Worm (Caenorhabditis elegans) whole organism, L2 larva: Measurements from ENCODE around the gene Y60A3A.8.
"Not testable (repeated sequence)": the region's sequence is repeated elsewhere in the genome, so short reads cannot be mapped to it uniquely, and the experiment has no call there.

Experiments used
- C34F6.9 ChIP-seq: fragments of 150-350 bp; optimal IDR thresholded peaks from 2 replicates; lab custom pipeline; 2014; ENCODE audit warnings: missing biosample characterization, missing genetic modification characterization
- Y55F3AM.14 ChIP-seq: fragments of 200-800 bp; sonication (Bioruptor generic); optimal IDR thresholded peaks from 2 replicates; lab custom pipeline; 2018; ENCODE audit warnings: mild to moderate bottlenecking, missing genetic modification characterization, missing compliant biosample characterization
- ama-1 ChIP-seq: fragments of 150-350 bp; optimal IDR thresholded peaks from 2 replicates; lab custom pipeline; 2018; ENCODE audit warnings: inconsistent platforms
- blmp-1 ChIP-seq: sonication (generic microtip); optimal IDR thresholded peaks from 2 replicates; lab custom pipeline; 2017; ENCODE audit warnings: missing genetic modification characterization, mild to moderate bottlenecking, missing compliant biosample characterization, antibody characterized with exemption, moderate library complexity; ENCODE audit not compliant: insufficient read depth
- ceh-16 ChIP-seq: fragments of 150-350 bp; optimal IDR thresholded peaks from 2 replicates; lab custom pipeline; 2014; ENCODE audit warnings: missing biosample characterization, missing genetic modification characterization
- ceh-82 ChIP-seq: fragments of 150-350 bp; optimal IDR thresholded peaks from 2 replicates; lab custom pipeline; 2014; ENCODE audit warnings: missing biosample characterization, missing genetic modification characterization
- dmd-4 ChIP-seq: sonication (generic microtip); optimal IDR thresholded peaks from 2 replicates; lab custom pipeline; 2017; ENCODE audit warnings: missing biosample characterization, missing genetic modification characterization
- egl-27 ChIP-seq: sonication (generic microtip); optimal IDR thresholded peaks from 3 replicates; lab custom pipeline; 2017; ENCODE audit warnings: missing biosample characterization, missing genetic modification reagents, missing genetic modification characterization
- elt-1 ChIP-seq: fragments of 150-350 bp; optimal IDR thresholded peaks from 2 replicates; lab custom pipeline; 2014; ENCODE audit warnings: missing biosample characterization, missing genetic modification characterization
- fos-1 ChIP-seq: fragments of 150-350 bp; optimal IDR thresholded peaks from 2 replicates; lab custom pipeline; 2014; ENCODE audit warnings: missing biosample characterization, missing genetic modification characterization
- gmeb-1 ChIP-seq: fragments of 150-350 bp; optimal IDR thresholded peaks from 2 replicates; lab custom pipeline; 2014; ENCODE audit warnings: missing biosample characterization, missing genetic modification characterization
- lin-11 ChIP-seq: fragments of 150-350 bp; sonication (generic microtip); optimal IDR thresholded peaks from 2 replicates; lab custom pipeline; 2014; ENCODE audit warnings: missing biosample characterization, missing genetic modification characterization, inconsistent platforms, mixed read lengths
- lin-13 ChIP-seq: fragments of 150-350 bp; optimal IDR thresholded peaks from 2 replicates; lab custom pipeline; 2014; ENCODE audit warnings: missing biosample characterization, missing genetic modification reagents, missing genetic modification characterization
- lin-39 ChIP-seq: fragments of 150-350 bp; optimal IDR thresholded peaks from 2 replicates; lab custom pipeline; 2014; ENCODE audit warnings: missing biosample characterization, missing genetic modification reagents, missing genetic modification characterization
- lsy-2 ChIP-seq, 2 experiments: fragments of 150-350 bp in 1 of 2; sonication (generic microtip) in 1 of 2; optimal IDR thresholded peaks; 2 replicates each; lab custom pipeline; 2014 to 2017; ENCODE audit warnings: missing biosample characterization in 2 of 2, missing genetic modification characterization in 2 of 2
- mab-5 ChIP-seq: fragments of 150-350 bp; optimal IDR thresholded peaks from 2 replicates; lab custom pipeline; 2014; ENCODE audit warnings: missing biosample characterization, missing genetic modification characterization
- mdl-1 ChIP-seq, 2 experiments: fragments of 150-350 bp in 1 of 2; sonication (generic microtip) in 1 of 2; optimal IDR thresholded peaks; 2 replicates each; lab custom pipeline; 2017; ENCODE audit warnings: missing biosample characterization in 2 of 2, missing genetic modification characterization in 2 of 2
- nhr-10 ChIP-seq: sonication (generic microtip); optimal IDR thresholded peaks from 2 replicates; lab custom pipeline; 2017; ENCODE audit warnings: missing biosample characterization, missing genetic modification characterization
- nhr-11 ChIP-seq: fragments of 150-350 bp; optimal IDR thresholded peaks from 2 replicates; lab custom pipeline; 2014; ENCODE audit warnings: missing biosample characterization, missing genetic modification characterization
- nhr-129 ChIP-seq: fragments of 150-350 bp; optimal IDR thresholded peaks from 2 replicates; lab custom pipeline; 2014; ENCODE audit warnings: missing biosample characterization, missing genetic modification characterization
- nhr-23 ChIP-seq: fragments of 150-350 bp; optimal IDR thresholded peaks from 2 replicates; lab custom pipeline; 2014; ENCODE audit warnings: missing biosample characterization, missing genetic modification reagents, missing genetic modification characterization
- nhr-25 ChIP-seq: fragments of 150-350 bp; sonication (generic microtip); optimal IDR thresholded peaks from 3 replicates; lab custom pipeline; 2014; ENCODE audit warnings: missing biosample characterization, missing genetic modification characterization
- nhr-77 ChIP-seq: fragments of 150-350 bp; optimal IDR thresholded peaks from 2 replicates; lab custom pipeline; 2014; ENCODE audit warnings: missing biosample characterization, missing genetic modification characterization
- peb-1 ChIP-seq: fragments of 150-350 bp; optimal IDR thresholded peaks from 2 replicates; lab custom pipeline; 2014; ENCODE audit warnings: missing biosample characterization, missing genetic modification characterization
- sem-4 ChIP-seq: fragments of 150-350 bp; optimal IDR thresholded peaks from 2 replicates; lab custom pipeline; 2014; ENCODE audit warnings: missing biosample characterization, missing genetic modification reagents, missing genetic modification characterization
- skn-1 ChIP-seq: sonication (generic microtip); optimal IDR thresholded peaks from 2 replicates; lab custom pipeline; 2017; ENCODE audit warnings: missing biosample characterization, missing genetic modification characterization
- sma-9 ChIP-seq, 2 experiments: fragments of 150-350 bp in 1 of 2; sonication (generic microtip) in 1 of 2; optimal IDR thresholded peaks; 2 replicates each; lab custom pipeline; 2014 to 2016; ENCODE audit warnings: missing genetic modification characterization in 2 of 2, mild to moderate bottlenecking in 1 of 2, missing biosample characterization in 1 of 2, missing compliant biosample characterization in 1 of 2, missing genetic modification reagents in 1 of 2, moderate library complexity in 1 of 2
- snpc-4 ChIP-seq: fragments of 150-350 bp; optimal IDR thresholded peaks from 2 replicates; lab custom pipeline; 2014; ENCODE audit warnings: missing biosample characterization, missing genetic modification characterization
- unc-39 ChIP-seq: fragments of 150-350 bp; optimal IDR thresholded peaks from 2 replicates; lab custom pipeline; 2014; ENCODE audit warnings: missing biosample characterization, missing genetic modification characterization
- unc-55 ChIP-seq: fragments of 150-350 bp; sonication (generic microtip); optimal IDR thresholded peaks from 3 replicates; lab custom pipeline; 2014; ENCODE audit warnings: missing biosample characterization, missing genetic modification reagents, missing genetic modification characterization
- unc-62 ChIP-seq: fragments of 150-350 bp; optimal IDR thresholded peaks from 2 replicates; lab custom pipeline; 2014; ENCODE audit warnings: missing biosample characterization, missing genetic modification reagents, missing genetic modification characterization
- zag-1 ChIP-seq: fragments of 150-350 bp; optimal IDR thresholded peaks from 2 replicates; lab custom pipeline; 2014; ENCODE audit warnings: missing biosample characterization, missing genetic modification characterization
- ztf-1 ChIP-seq: fragments of 200-800 bp; sonication (Bioruptor generic); conservative IDR thresholded peaks from 2 replicates; pipeline ENCODE4 v1.3.6; 2022; ENCODE audit warnings: missing genetic modification characterization, missing compliant biosample characterization
- ztf-4 ChIP-seq: fragments of 150-350 bp; optimal IDR thresholded peaks from 2 replicates; lab custom pipeline; 2014; ENCODE audit warnings: missing biosample characterization, missing genetic modification characterization

The Y60A3A.8 gene

DNA sequence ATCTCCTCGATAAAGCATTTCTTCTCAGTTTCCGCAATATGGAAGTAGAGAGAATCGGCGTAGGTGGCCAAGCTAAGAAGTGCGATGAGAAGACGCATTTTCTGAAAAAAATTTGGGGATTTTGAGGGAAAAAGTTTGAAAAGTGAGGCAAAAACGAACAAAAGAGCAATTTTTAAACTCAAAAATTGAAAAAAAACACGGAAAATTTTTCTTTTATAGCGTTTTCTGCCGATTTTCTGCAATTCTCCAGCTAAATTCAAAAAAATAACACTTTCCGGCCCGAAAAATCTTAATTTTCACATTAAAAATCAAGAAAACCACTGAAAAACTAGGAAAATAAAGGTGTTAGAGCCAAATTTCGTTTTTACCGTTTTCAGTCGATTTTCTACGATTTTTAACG, 785 bp upstream of the Y60A3A.8 start, which contains the start of gene tmed-4:
tmed-4 (minus strand) TSS at position 101 of the 400 bp plus-strand sequence.
- TF ChIP-seq lin-11; ceh-82 (tag; lab: Kevin White, UChicago); lsy-2 (tag; optimal IDR thresholded peaks at IDR 0.05; lab: Kevin White, UChicago): not testable (repeated sequence)

DNA sequence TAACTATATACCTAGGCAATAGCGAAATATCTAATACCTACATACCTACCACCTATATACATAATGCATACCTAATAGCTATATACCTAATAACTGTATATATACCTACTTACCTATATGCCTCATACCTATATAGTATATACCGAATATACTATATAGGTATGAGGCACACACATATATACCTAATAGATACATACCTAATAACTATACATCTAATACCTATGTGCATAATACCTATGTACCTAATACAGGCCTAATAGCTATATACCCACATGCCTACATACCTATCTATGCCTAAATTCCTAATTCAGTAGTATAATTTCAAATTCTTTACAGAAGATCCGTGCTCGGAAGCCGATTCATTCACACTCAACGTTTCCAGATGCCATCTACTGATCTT, 4.7 kb downstream of the Y60A3A.8 start:
- TF ChIP-seq mdl-1 (tag; optimal IDR thresholded peaks at IDR 0.05; lab: Kevin White, UChicago) (no peak), blmp-1 (tag; lab: Kevin White, UChicago) (no peak), ceh-82 (tag; lab: Kevin White, UChicago) (no peak), nhr-77 (tag; lab: Kevin White, UChicago) (no peak), elt-1 (no peak), sem-4 (tag; lab: Kevin White, UChicago) (no peak), C34F6.9 (no peak), Y55F3AM.14 (no peak), nhr-129 (no peak), peb-1 (tag; lab: Kevin White, UChicago) (no peak), skn-1 (no peak), nhr-25 (tag; lab: Kevin White, UChicago) (no peak), ztf-1 (GFP tag; lab: Robert Waterston, UW) (no peak), ama-1 (lab: Kevin White, UChicago) (no peak), lsy-2 (tag; optimal IDR thresholded peaks at IDR 0.05; lab: Kevin White, UChicago) (no peak), unc-39 (tag; lab: Kevin White, UChicago) (no peak), nhr-11 (tag; lab: Kevin White, UChicago) (no peak)

DNA sequence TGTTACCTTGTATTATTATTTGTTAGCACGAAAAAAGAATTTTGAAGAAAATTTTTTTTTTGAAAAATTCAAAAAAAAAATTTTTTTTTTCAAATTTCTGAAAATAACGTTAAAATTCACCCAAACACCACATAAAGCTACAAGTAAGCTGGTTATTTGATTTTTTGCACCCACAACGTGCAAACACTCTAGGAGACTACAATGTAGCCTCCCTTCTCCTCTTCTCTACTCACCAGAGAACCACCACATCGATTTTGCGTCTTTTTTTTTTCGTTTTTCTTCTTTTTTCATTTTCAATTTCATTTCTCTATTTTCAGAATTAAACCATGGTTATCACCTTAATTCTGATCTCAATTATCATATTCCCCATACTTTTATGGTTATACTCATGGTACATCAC, 5.4 kb downstream of the Y60A3A.8 start, which contains the start of gene abhd-3.1:
abhd-3.1 (plus strand) TSS at position 318 of the 400 bp plus-strand sequence.
- no peak for TF ChIP-seq skn-1
- peak; percentile 28 for TF ChIP-seq unc-55
- TF ChIP-seq, all 48 proteins: peak for 1

DNA sequence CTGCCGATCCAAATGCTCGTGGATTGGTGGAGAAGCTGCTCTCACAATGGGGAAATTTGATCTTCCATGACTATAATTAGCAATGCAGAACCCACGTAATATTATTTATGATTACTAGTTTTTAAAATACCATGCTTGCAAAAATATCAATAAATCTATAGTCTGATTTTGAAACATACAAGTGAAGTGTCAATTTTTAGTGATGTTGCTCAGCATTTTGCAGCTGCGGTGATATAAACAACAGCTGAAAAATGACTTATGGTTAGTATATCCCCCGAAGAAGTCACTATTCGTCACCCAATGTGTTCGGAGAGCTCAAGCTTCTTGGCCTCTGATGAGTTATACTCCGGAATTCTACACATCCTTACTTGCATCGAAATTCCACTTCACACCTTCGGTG, 9.0 kb downstream of the Y60A3A.8 start, which contains the start of gene srh-172:
srh-172 (plus strand) TSS at position 301 of the 400 bp plus-strand sequence.
- TF ChIP-seq mdl-1 (tag; optimal IDR thresholded peaks at IDR 0.05; lab: Kevin White, UChicago) (no peak), mab-5 (tag; lab: Kevin White, UChicago) (no peak), lin-13 (no peak), unc-55 (no peak), blmp-1 (tag; lab: Kevin White, UChicago) (no peak), peb-1 (tag; lab: Kevin White, UChicago) (no peak), nhr-10 (tag; lab: Kevin White, UChicago) (no peak), snpc-4 (tag; lab: Kevin White, UChicago) (no peak), ztf-1 (GFP tag; lab: Robert Waterston, UW) (no peak)

DNA sequence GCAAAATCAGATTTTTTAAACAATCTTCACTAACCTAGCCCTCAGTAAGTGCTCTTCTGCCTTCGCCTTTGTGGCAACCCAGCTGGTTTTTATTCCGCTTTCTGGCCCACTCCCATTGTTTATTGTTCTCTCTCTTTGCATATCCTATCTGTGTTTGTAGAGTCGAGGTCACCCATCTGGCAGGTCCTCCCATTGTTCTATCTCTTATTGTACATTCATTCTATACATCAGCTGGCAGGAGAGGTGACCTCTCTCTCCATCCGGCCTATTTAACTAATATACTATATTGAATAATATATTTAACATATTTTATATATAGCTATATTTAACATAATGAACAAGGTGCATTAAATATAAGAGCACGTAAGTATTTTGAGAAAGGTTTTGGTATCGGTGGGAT, 12.2 kb downstream of the Y60A3A.8 start:
- TF ChIP-seq egl-27: no peak
- TF ChIP-seq unc-55: no peak
- TF ChIP-seq sma-9 (GFP tag; optimal IDR thresholded peaks at IDR 0.05; lab: Kevin White, UChicago): no peak
- TF ChIP-seq sma-9 (tag; optimal IDR thresholded peaks at IDR 0.05; lab: Kevin White, UChicago): no peak
- no peak for TF ChIP-seq nhr-23 (tag; lab: Kevin White, UChicago)
- TF ChIP-seq sem-4 (tag; lab: Kevin White, UChicago): no peak
- TF ChIP-seq, all 48 proteins: peak for 0

DNA sequence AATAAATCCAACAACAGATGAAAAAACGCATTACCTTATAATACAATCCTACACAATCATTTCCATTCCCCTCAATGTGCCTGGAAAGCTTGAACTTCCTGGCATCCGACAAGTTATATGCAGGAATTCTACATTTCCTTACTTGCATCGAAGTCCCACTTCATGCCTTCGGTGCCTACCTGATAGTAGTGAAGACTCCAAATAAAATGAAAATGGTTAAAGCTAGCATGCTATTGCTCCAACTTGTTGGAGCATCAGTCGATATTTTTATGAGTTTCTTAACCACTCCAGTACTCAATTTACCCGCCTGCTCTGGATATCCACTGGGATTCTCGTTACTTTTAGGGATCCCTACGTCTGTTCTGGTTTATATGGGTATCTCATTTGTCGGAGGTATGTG, 15.8 kb downstream of the Y60A3A.8 start, which contains the start of gene srh-171:
srh-171 (plus strand) TSS at position 75 of the 400 bp plus-strand sequence.
- TF ChIP-seq nhr-25 (tag; lab: Kevin White, UChicago) (no peak), ceh-82 (tag; lab: Kevin White, UChicago) (no peak), gmeb-1 (tag; lab: Kevin White, UChicago) (no peak), Y55F3AM.14 (no peak), mdl-1 (tag; optimal IDR thresholded peaks at IDR 0.05; lab: Kevin White, UChicago) (no peak), unc-39 (tag; lab: Kevin White, UChicago) (no peak), fos-1 (tag; lab: Kevin White, UChicago) (no peak), zag-1 (tag; lab: Kevin White, UChicago) (no peak), dmd-4 (tag; lab: Kevin White, UChicago) (no peak), elt-1 (no peak), lin-39 (tag; lab: Kevin White, UChicago) (no peak), nhr-23 (tag; lab: Kevin White, UChicago) (no peak), ceh-16 (tag; lab: Kevin White, UChicago) (no peak), unc-62 (GFP tag; lab: Kevin White, UChicago) (no peak), nhr-11 (tag; lab: Kevin White, UChicago) (no peak), lin-13 (no peak), ztf-4 (tag; lab: Kevin White, UChicago) (no peak), lin-11 (no peak), nhr-77 (tag; lab: Kevin White, UChicago) (no peak)
